Worm (Caenorhabditis elegans) whole organism, L4 larva: ENCODE data around the gene T10H9.8.

ENCODE experiments used
- D1046.2 ChIP-seq: fragments of 200-800 bp; sonication (Bioruptor generic); IDR thresholded peaks from 2 replicates; pipeline ENCODE4 v1.3.6; 2022; ENCODE audit warnings: missing genetic modification characterization, missing compliant biosample characterization
- F10B5.3 ChIP-seq: sonication (generic microtip); optimal IDR thresholded peaks from 2 replicates; lab custom pipeline; 2016; ENCODE audit warnings: mild to moderate bottlenecking, missing genetic modification characterization, missing compliant biosample characterization
- F37D6.2 ChIP-seq: sonication (generic microtip); optimal IDR thresholded peaks from 2 replicates; lab custom pipeline; 2016; ENCODE audit warnings: mild to moderate bottlenecking, missing genetic modification characterization, missing compliant biosample characterization
- F49E8.2 ChIP-seq: sonication (generic microtip); optimal IDR thresholded peaks from 2 replicates; lab custom pipeline; 2016; ENCODE audit warnings: missing compliant biosample characterization, mild to moderate bottlenecking, missing genetic modification characterization, borderline replicate concordance
- T20F7.1 ChIP-seq: fragments of 200-800 bp; sonication (Bioruptor generic); optimal IDR thresholded peaks from 2 replicates; lab custom pipeline; 2018; ENCODE audit warnings: mild to moderate bottlenecking, missing genetic modification characterization, missing compliant biosample characterization
- Y75B8A.6 ChIP-seq: fragments of 200-800 bp; sonication (Bioruptor generic); IDR thresholded peaks from 2 replicates; pipeline ENCODE4 v1.3.6; 2022; ENCODE audit warnings: missing genetic modification reagents, missing genetic modification characterization, missing compliant biosample characterization
- aha-1 ChIP-seq: fragments of 150-350 bp; peaks from one replicate; lab custom pipeline; 2014; ENCODE audit warnings: missing biosample characterization, missing genetic modification characterization
- ama-1 ChIP-seq: fragments of 150-350 bp; optimal IDR thresholded peaks from 2 replicates; lab custom pipeline; 2014; ENCODE audit warnings: inconsistent platforms, mixed read lengths
- ceh-20 ChIP-seq: fragments of 200-800 bp; sonication (Bioruptor generic); IDR thresholded peaks from 2 replicates; pipeline ENCODE4 v1.3.6; 2022; ENCODE audit warnings: missing genetic modification reagents, missing genetic modification characterization, missing compliant biosample characterization
- ceh-82 ChIP-seq: sonication (generic microtip); optimal IDR thresholded peaks from 2 replicates; lab custom pipeline; 2017; ENCODE audit warnings: missing biosample characterization, missing genetic modification characterization
- ctbp-1 ChIP-seq: fragments of 200-800 bp; sonication (Bioruptor generic); IDR thresholded peaks from 2 replicates; pipeline ENCODE4 v1.3.6; 2022; ENCODE audit warnings: missing genetic modification reagents, missing genetic modification characterization, missing compliant biosample characterization
- daf-16 ChIP-seq, 3 experiments: sonication (generic microtip); optimal IDR thresholded peaks; 2 replicates each; lab custom pipeline; 2016 to 2017; ENCODE audit warnings: missing genetic modification characterization in 3 of 3, missing genetic modification reagents in 3 of 3, mild to moderate bottlenecking in 2 of 3, missing compliant biosample characterization in 2 of 3, missing biosample characterization in 1 of 3, moderate library complexity in 1 of 3
- dmd-6 ChIP-seq: fragments of 200-800 bp; sonication (Bioruptor generic); IDR thresholded peaks from 2 replicates; pipeline ENCODE4 v1.3.6; 2022; ENCODE audit warnings: missing genetic modification reagents, missing genetic modification characterization, missing compliant biosample characterization
- dpl-1 ChIP-seq: fragments of 150-350 bp; optimal IDR thresholded peaks from 2 replicates; lab custom pipeline; 2014; ENCODE audit warnings: missing biosample characterization, missing genetic modification reagents, missing genetic modification characterization
- egl-27 ChIP-seq: sonication (generic microtip); optimal IDR thresholded peaks from 3 replicates; lab custom pipeline; 2017; ENCODE audit warnings: missing biosample characterization, missing genetic modification reagents, missing genetic modification characterization
- egl-43 ChIP-seq: fragments of 200-800 bp; sonication (Bioruptor generic); IDR thresholded peaks from 2 replicates; pipeline ENCODE4 v1.3.6; 2022; ENCODE audit warnings: missing genetic modification reagents, missing genetic modification characterization, missing compliant biosample characterization
- fos-1 ChIP-seq: fragments of 150-350 bp; optimal IDR thresholded peaks from 2 replicates; lab custom pipeline; 2014; ENCODE audit warnings: missing biosample characterization, missing genetic modification characterization
- hif-1 ChIP-seq, 2 experiments: sonication (generic microtip); optimal IDR thresholded peaks; 2 replicates each; lab custom pipeline; 2016 to 2017; ENCODE audit warnings: missing compliant biosample characterization in 2 of 2, missing genetic modification characterization in 2 of 2, missing genetic modification reagents in 2 of 2, missing genotype in 2 of 2, mild to moderate bottlenecking in 1 of 2
- hlh-11 ChIP-seq: fragments of 200-800 bp; sonication (Bioruptor generic); optimal IDR thresholded peaks from 2 replicates; lab custom pipeline; 2018; ENCODE audit warnings: mild to moderate bottlenecking, missing genetic modification characterization, missing compliant biosample characterization
- hmg-1.1 ChIP-seq: fragments of 200-800 bp; sonication (Bioruptor generic); IDR thresholded peaks from 2 replicates; pipeline ENCODE4 v1.3.6; 2022; ENCODE audit warnings: missing genetic modification reagents, missing genetic modification characterization, missing compliant biosample characterization
- jun-1 ChIP-seq: fragments of 150-350 bp; optimal IDR thresholded peaks from 2 replicates; lab custom pipeline; 2014; ENCODE audit warnings: missing biosample characterization, missing genetic modification reagents, missing genetic modification characterization
- lim-7 ChIP-seq: fragments of 200-800 bp; sonication (Bioruptor generic); IDR thresholded peaks from 2 replicates; pipeline ENCODE4 v1.3.6; 2022; ENCODE audit warnings: missing genetic modification characterization, missing compliant biosample characterization
- lin-15B ChIP-seq: fragments of 150-350 bp; sonication (generic microtip); optimal IDR thresholded peaks from 3 replicates; lab custom pipeline; 2014; ENCODE audit warnings: missing biosample characterization, missing genetic modification characterization
- lin-29 ChIP-seq: fragments of 200-800 bp; sonication (Bioruptor generic); IDR thresholded peaks from 2 replicates; pipeline ENCODE4 v1.3.6; 2022; ENCODE audit warnings: missing genetic modification reagents, missing genetic modification characterization, missing compliant biosample characterization
- lin-38 ChIP-seq: fragments of 200-800 bp; sonication (Bioruptor generic); IDR thresholded peaks from 2 replicates; pipeline ENCODE4 v1.3.6; 2022; ENCODE audit warnings: missing genetic modification reagents, missing genetic modification characterization, missing compliant biosample characterization
- lir-3 ChIP-seq: sonication (generic microtip); optimal IDR thresholded peaks from 2 replicates; lab custom pipeline; 2016; ENCODE audit warnings: mild to moderate bottlenecking, missing genetic modification characterization, missing compliant biosample characterization
- mxl-3 ChIP-seq: fragments of 200-800 bp; sonication (Bioruptor generic); optimal IDR thresholded peaks from 2 replicates; lab custom pipeline; 2018; ENCODE audit warnings: mild to moderate bottlenecking, missing genetic modification characterization, missing compliant biosample characterization
- nhr-10 ChIP-seq: fragments of 150-350 bp; optimal IDR thresholded peaks from 2 replicates; lab custom pipeline; 2014; ENCODE audit warnings: missing biosample characterization, missing genetic modification characterization
- nhr-102 ChIP-seq: sonication (generic microtip); optimal IDR thresholded peaks from 2 replicates; lab custom pipeline; 2016; ENCODE audit warnings: mild to moderate bottlenecking, missing genetic modification characterization, moderate library complexity, missing compliant biosample characterization
- nhr-111 ChIP-seq: fragments of 200-800 bp; sonication (Bioruptor generic); optimal IDR thresholded peaks from 2 replicates; lab custom pipeline; 2018; ENCODE audit warnings: mild to moderate bottlenecking, missing genetic modification characterization, missing compliant biosample characterization
- nhr-25 ChIP-seq: sonication (generic microtip); optimal IDR thresholded peaks from 2 replicates; lab custom pipeline; 2017; ENCODE audit warnings: missing genetic modification characterization, mild to moderate bottlenecking, missing compliant biosample characterization, antibody characterized with exemption, moderate library complexity, borderline replicate concordance; ENCODE audit not compliant: insufficient read depth
- nhr-28 ChIP-seq: fragments of 150-350 bp; optimal IDR thresholded peaks from 2 replicates; lab custom pipeline; 2014; ENCODE audit warnings: missing biosample characterization, missing genetic modification characterization
- nhr-41 ChIP-seq: fragments of 200-800 bp; sonication (Bioruptor generic); IDR thresholded peaks from 2 replicates; pipeline ENCODE4 v1.3.6; 2022; ENCODE audit warnings: missing genetic modification reagents, missing genetic modification characterization, missing compliant biosample characterization
- nhr-48 ChIP-seq: sonication (generic microtip); optimal IDR thresholded peaks from 2 replicates; lab custom pipeline; 2016; ENCODE audit warnings: mild to moderate bottlenecking, missing genetic modification characterization, missing compliant biosample characterization
- nhr-77 ChIP-seq: fragments of 150-350 bp; optimal IDR thresholded peaks from 2 replicates; lab custom pipeline; 2014; ENCODE audit warnings: missing biosample characterization, missing genetic modification characterization
- pqm-1 ChIP-seq: sonication (generic microtip); optimal IDR thresholded peaks from 2 replicates; lab custom pipeline; 2017; ENCODE audit warnings: missing biosample characterization, missing genetic modification characterization
- spr-1 ChIP-seq: sonication (generic microtip); optimal IDR thresholded peaks from 2 replicates; lab custom pipeline; 2016; ENCODE audit warnings: mild to moderate bottlenecking, missing genetic modification characterization, missing compliant biosample characterization
- tag-97 ChIP-seq: fragments of 200-800 bp; sonication (Bioruptor generic); IDR thresholded peaks from 2 replicates; pipeline ENCODE4 v1.3.6; 2022; ENCODE audit warnings: missing genetic modification characterization, missing compliant biosample characterization
- tra-1 ChIP-seq: fragments of 200-800 bp; sonication (Bioruptor generic); IDR thresholded peaks from 2 replicates; pipeline ENCODE4 v1.3.6; 2022; ENCODE audit warnings: missing genetic modification reagents, missing genetic modification characterization, missing compliant biosample characterization
- unc-130 ChIP-seq: sonication (generic microtip); optimal IDR thresholded peaks from 2 replicates; lab custom pipeline; 2016; ENCODE audit warnings: missing genetic modification reagents, missing genetic modification characterization, missing compliant biosample characterization
- unc-39 ChIP-seq: sonication (generic microtip); optimal IDR thresholded peaks from 2 replicates; lab custom pipeline; 2017; ENCODE audit warnings: missing biosample characterization, missing genetic modification characterization
- ztf-11 ChIP-seq: fragments of 150-350 bp; optimal IDR thresholded peaks from 2 replicates; lab custom pipeline; 2014; ENCODE audit warnings: missing biosample characterization, missing genetic modification characterization

The T10H9.8 gene

DNA sequence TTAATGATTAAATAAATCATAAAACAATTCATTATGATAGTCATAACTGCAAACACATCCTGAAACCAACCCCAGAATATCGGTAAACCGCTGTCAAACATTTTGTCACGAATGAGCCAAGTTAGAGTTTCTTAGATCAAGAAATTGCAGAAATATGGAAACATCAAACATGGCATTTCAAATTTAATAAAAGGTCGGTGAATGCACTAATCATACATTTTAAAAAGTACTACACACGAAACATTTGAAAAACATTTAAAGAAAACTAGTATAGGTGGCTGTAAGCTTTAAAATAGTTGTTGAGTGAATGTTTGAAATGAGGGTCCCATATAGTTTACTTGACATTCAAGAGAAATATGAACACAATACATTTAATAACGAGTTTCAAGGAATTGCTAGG lies 16.6 kb downstream of the T10H9.8 start, which contains the start of gene str-180:
Gene str-180 (minus strand): TSS at position 101 of the 400 bp plus-strand sequence.
- TF ChIP-seq T20F7.1 (GFP tag; lab: Kevin White, UChicago) (no peak), dpl-1 (GFP tag; lab: Kevin White, UChicago) (no peak), F49E8.2 (tag; lab: Kevin White, UChicago) (no peak), F10B5.3 (tag; lab: Kevin White, UChicago) (no peak), ama-1 (lab: Kevin White, UChicago) (no peak), D1046.2 (GFP tag; lab: Robert Waterston, UW) (no peak), mxl-3 (GFP tag; lab: Kevin White, UChicago) (no peak), pqm-1 (tag; lab: Kevin White, UChicago) (no peak), F37D6.2 (no peak)

DNA sequence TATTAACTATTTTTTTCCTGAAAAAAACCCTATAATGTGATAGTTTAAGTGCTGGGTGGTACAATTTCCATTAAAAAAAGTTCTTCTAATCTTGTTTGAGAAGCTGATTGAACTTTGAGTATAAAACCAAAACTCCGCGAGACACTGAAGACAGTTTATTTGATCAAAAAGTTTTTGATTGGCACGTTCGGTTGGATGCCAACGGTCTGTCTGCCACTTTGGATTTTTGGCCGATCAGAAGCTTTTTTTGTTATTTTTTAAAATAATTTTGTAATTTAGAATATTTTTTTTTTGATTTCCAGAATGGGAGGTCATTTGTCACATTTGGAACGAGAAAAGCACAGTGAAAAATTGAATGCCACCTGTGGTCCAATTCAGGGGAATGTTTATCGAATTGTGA lies 17.4 kb downstream of the T10H9.8 start, which contains the start of gene cest-28:
Gene cest-28 (plus strand): TSS at position 301 of the 400 bp plus-strand sequence.
- TF ChIP-seq unc-39 (tag; lab: Kevin White, UChicago): no peak
- no peak for TF ChIP-seq nhr-77 (tag; lab: Kevin White, UChicago)
- no peak for TF ChIP-seq aha-1 (tag; lab: Kevin White, UChicago)
- no peak for TF ChIP-seq nhr-48 (tag; lab: Kevin White, UChicago)
- no peak for TF ChIP-seq egl-43 (GFP tag; lab: Robert Waterston, UW)
- TF ChIP-seq lin-38 (GFP tag; lab: Robert Waterston, UW): no peak
- no peak for TF ChIP-seq Y75B8A.6 (GFP tag; lab: Robert Waterston, UW)
- no peak for TF ChIP-seq nhr-10 (tag; lab: Kevin White, UChicago)
- TF ChIP-seq ceh-82 (tag; lab: Kevin White, UChicago): no peak
- TF ChIP-seq hif-1 (tag; optimal IDR thresholded peaks at IDR 0.05; lab: Kevin White, UChicago): no peak
- no peak for TF ChIP-seq tra-1
- TF ChIP-seq fos-1 (tag; lab: Kevin White, UChicago): no peak
- TF ChIP-seq ztf-11 (tag; lab: Kevin White, UChicago): no peak

DNA sequence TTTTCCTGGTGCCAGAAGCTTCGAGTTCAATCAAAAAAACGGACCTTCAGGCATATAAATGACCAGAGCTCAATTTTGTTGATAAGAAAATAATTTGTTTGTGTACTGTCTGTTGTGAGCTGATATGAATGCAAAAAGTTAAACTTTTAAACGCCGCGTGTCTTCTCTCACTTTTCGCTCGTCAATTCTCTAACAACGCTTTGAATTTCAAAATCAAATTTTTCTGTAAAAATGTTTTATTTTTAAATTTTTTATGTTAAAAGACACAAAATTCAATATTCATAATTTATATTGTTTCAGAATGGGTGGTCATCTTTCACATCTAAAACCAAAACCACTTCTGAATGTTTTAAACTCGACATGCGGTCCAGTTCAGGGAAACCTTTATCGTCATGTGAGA lies 21.8 kb downstream of the T10H9.8 start, which contains the start of gene cest-31:
Gene cest-31 (plus strand): TSS at position 301 of the 400 bp plus-strand sequence.
- TF ChIP-seq D1046.2 (GFP tag; lab: Robert Waterston, UW): no peak
- TF ChIP-seq daf-16 (GFP tag; optimal IDR thresholded peaks at IDR 0.05; lab: Kevin White, UChicago): no peak
- peak; percentile 24 for TF ChIP-seq daf-16 (tag; optimal IDR thresholded peaks at IDR 0.05; lab: Kevin White, UChicago)

DNA sequence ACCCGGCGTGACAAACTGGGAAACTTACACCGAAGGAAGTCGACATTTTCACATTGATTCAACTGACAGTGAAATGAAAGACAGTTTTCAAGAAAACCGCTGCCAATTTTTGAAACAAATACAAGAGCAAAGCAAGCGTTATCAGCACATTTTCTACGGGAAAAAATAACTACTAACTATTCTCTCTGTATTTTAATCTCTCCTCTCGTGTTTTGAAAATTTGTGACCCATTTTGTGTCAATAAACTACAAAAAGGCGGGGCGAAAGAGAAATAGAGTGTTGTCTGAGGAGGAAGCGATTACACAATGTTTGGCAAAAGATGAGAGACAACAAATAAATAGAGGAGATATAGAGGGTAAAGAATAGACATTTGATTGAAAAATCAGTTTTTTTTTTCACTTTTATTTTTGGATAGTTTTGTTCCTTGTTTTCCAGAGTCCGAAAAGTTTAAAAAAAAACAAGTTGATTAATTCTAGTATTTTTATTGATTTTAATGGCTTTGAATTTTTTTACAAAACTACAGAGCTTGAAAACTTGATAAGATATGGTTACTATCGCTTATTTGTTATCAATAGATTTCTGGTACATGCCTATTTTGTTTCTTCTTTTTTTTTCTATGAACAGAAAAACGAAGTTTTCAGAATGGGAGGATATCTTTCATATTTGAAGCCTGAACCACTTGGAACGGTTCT lies 24.2 kb downstream of the T10H9.8 start, which contains the start of gene cest-34:
Gene cest-34 (plus strand): TSS at position 642 of the 692 bp plus-strand sequence.
- TF ChIP-seq dmd-6 (peak; percentile 83), T20F7.1 (GFP tag; lab: Kevin White, UChicago) (no peak), hlh-11 (tag; lab: Kevin White, UChicago) (peak; percentile 29), spr-1 (no peak), nhr-28 (tag; lab: Kevin White, UChicago) (peak; percentile 76), aha-1 (tag; lab: Kevin White, UChicago) (peak; percentile 17), egl-27 (tag; lab: Kevin White, UChicago) (no peak)

DNA sequence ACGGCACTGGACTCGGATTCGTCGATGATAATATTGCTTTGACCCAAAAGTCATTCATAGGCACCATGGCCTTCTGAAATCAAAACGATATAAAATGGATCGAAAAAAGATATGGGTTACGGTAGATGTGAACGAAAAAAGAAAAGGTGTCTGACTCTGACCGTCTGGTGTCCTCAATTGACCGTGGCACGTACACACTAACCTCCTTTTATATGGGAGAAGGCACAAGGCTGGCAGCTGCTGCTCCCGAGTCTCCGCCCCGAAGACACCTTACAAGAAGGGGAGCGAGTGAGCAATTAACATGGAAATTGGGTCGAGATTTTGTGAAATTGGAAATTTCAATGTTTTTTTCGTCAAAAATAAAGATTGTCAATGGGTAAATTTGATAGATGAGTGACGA lies 29.4 kb downstream of the T10H9.8 start, which contains the start of gene egl-46:
Gene egl-46 (minus strand): TSS at position 73 of the 400 bp plus-strand sequence.
- no peak for TF ChIP-seq F10B5.3 (tag; lab: Kevin White, UChicago)
- TF ChIP-seq lir-3 (tag; lab: Kevin White, UChicago): no peak
- no peak for TF ChIP-seq nhr-111 (GFP tag; lab: Kevin White, UChicago)
- TF ChIP-seq jun-1: no peak
- no peak for TF ChIP-seq ctbp-1 (GFP tag; lab: Robert Waterston, UW)
- TF ChIP-seq nhr-41 (GFP tag; lab: Robert Waterston, UW): no peak
- no peak for TF ChIP-seq unc-130 (GFP tag; lab: Kevin White, UChicago)
- TF ChIP-seq ceh-20 (GFP tag; lab: Robert Waterston, UW): no peak
- no peak for TF ChIP-seq lin-15B (tag; lab: Kevin White, UChicago)
- no peak for TF ChIP-seq hmg-1.1 (GFP tag; lab: Robert Waterston, UW)
- no peak for TF ChIP-seq dmd-6
- TF ChIP-seq nhr-102 (tag; lab: Kevin White, UChicago): no peak
- TF ChIP-seq nhr-25 (tag; lab: Kevin White, UChicago): no peak
- no peak for TF ChIP-seq lin-29 (GFP tag; lab: Robert Waterston, UW)
- TF ChIP-seq tag-97 (GFP tag; lab: Robert Waterston, UW): no peak
- no peak for TF ChIP-seq lim-7
- no peak for TF ChIP-seq ama-1 (lab: Kevin White, UChicago)
- no peak for TF ChIP-seq ceh-82 (tag; lab: Kevin White, UChicago)
